Worm (Caenorhabditis elegans): ENCODE measurements around the gene C47E8.4.
A peak's percentile ranks its signal among the peaks of the same experiment; 100 is the strongest.

- peak; percentile 12 for TF ChIP-seq fkh-10 (GFP tag; optimal IDR thresholded peaks at IDR 0.05)
- TF ChIP-seq ztf-11 (tag; optimal IDR thresholded peaks at IDR 0.05), result no peak
- TF ChIP-seq fos-1 (tag; optimal IDR thresholded peaks at IDR 0.05), result no peak
- no peak for TF ChIP-seq snpc-4 (tag; optimal IDR thresholded peaks at IDR 0.05)
- TF ChIP-seq ama-1 (optimal IDR thresholded peaks at IDR 0.05), result no peak
- TF ChIP-seq elt-2 (tag; optimal IDR thresholded peaks at IDR 0.05), result no peak
- peak; percentile 6 for TF ChIP-seq nfya-1 (tag; optimal IDR thresholded peaks at IDR 0.05; ENCODE audit: insufficient read depth)
These were observed 35.4 kb downstream of the C47E8.4 start for ce11 chrV:14649929-14650328.
